Worm (Caenorhabditis elegans) whole organism, young adult: ENCODE results near the gene T03F7.5.

Experiments
- C06A6.2 ChIP-seq: fragments of 200-800 bp; sonication (Bioruptor generic); conservative IDR thresholded peaks from 2 replicates; pipeline ENCODE4 v1.3.6; 2022; ENCODE audit warnings: missing genetic modification characterization, missing compliant biosample characterization
- D2030.7 ChIP-seq: fragments of 200-800 bp; sonication (Bioruptor generic); IDR thresholded peaks from 2 replicates; pipeline ENCODE4 v1.3.6; 2022; ENCODE audit warnings: missing genetic modification reagents, missing genetic modification characterization, missing compliant biosample characterization
- F33H1.4 ChIP-seq: fragments of 200-800 bp; sonication (Bioruptor generic); IDR thresholded peaks from 2 replicates; pipeline ENCODE4 v1.3.6; 2022; ENCODE audit warnings: missing genetic modification reagents, missing genetic modification characterization, missing compliant biosample characterization
- F37B4.10 ChIP-seq: fragments of 200-800 bp; sonication (Bioruptor generic); IDR thresholded peaks from 2 replicates; pipeline ENCODE4 v1.3.6; 2022; ENCODE audit warnings: missing genetic modification characterization, missing compliant biosample characterization
- F39B2.1 ChIP-seq: fragments of 200-800 bp; sonication (Bioruptor generic); IDR thresholded peaks from 2 replicates; pipeline ENCODE4 v1.3.6; 2022; ENCODE audit warnings: missing genetic modification reagents, missing genetic modification characterization, missing compliant biosample characterization
- F49E8.2 ChIP-seq: sonication (generic microtip); optimal IDR thresholded peaks from 3 replicates; lab custom pipeline; 2017; ENCODE audit warnings: missing genetic modification characterization, mild to moderate bottlenecking, missing compliant biosample characterization, antibody characterized with exemption, moderate library complexity; ENCODE audit not compliant: insufficient read depth
- F52B5.7 ChIP-seq: sonication (generic microtip); optimal IDR thresholded peaks from 2 replicates; lab custom pipeline; 2016; ENCODE audit warnings: mild to moderate bottlenecking, missing genetic modification characterization, missing compliant biosample characterization
- F57C9.4 ChIP-seq: sonication (generic microtip); optimal IDR thresholded peaks from 2 replicates; lab custom pipeline; 2017; ENCODE audit warnings: mild to moderate bottlenecking, missing genetic modification characterization, missing compliant biosample characterization
- T26A5.8 ChIP-seq: sonication (generic microtip); optimal IDR thresholded peaks from 2 replicates; lab custom pipeline; 2016; ENCODE audit warnings: missing genetic modification characterization, missing compliant biosample characterization
- Y53G8AR.9 ChIP-seq: fragments of 200-800 bp; sonication (Bioruptor generic); conservative IDR thresholded peaks from 2 replicates; pipeline ENCODE4 v1.3.6; 2022; ENCODE audit warnings: missing genetic modification reagents, missing genetic modification characterization, missing compliant biosample characterization
- Y79H2A.3 ChIP-seq: fragments of 200-800 bp; sonication (Bioruptor generic); conservative IDR thresholded peaks from 2 replicates; pipeline ENCODE4 v1.3.6; 2022; ENCODE audit warnings: missing genetic modification reagents, missing genetic modification characterization, missing compliant biosample characterization
- ama-1 ChIP-seq, 3 experiments: fragments of 150-350 bp in 1 of 3; sonication (generic microtip) in 2 of 3; optimal IDR thresholded peaks; 2 replicates each; lab custom pipeline; 2014 to 2018; ENCODE audit warnings: missing biosample characterization in 2 of 3, missing genetic modification characterization in 2 of 3, missing genetic modification reagents in 2 of 3
- atf-7 ChIP-seq: sonication (generic microtip); optimal IDR thresholded peaks from 2 replicates; lab custom pipeline; 2017; ENCODE audit warnings: mild to moderate bottlenecking, missing genetic modification characterization, missing compliant biosample characterization
- ceh-79 ChIP-seq: sonication (generic microtip); optimal IDR thresholded peaks from 2 replicates; lab custom pipeline; 2017; ENCODE audit warnings: mild to moderate bottlenecking, missing genetic modification characterization, missing compliant biosample characterization
- ceh-91 ChIP-seq: fragments of 200-800 bp; sonication (Bioruptor generic); IDR thresholded peaks from 2 replicates; pipeline ENCODE4 v1.3.6; 2022; ENCODE audit warnings: missing genetic modification reagents, missing genetic modification characterization, missing compliant biosample characterization
- dox-1 ChIP-seq: fragments of 200-800 bp; sonication (Bioruptor generic); IDR thresholded peaks from 2 replicates; pipeline ENCODE4 v1.3.6; 2022; ENCODE audit warnings: missing genetic modification reagents, missing genetic modification characterization, missing compliant biosample characterization
- him-1 ChIP-seq: sonication (generic microtip); optimal IDR thresholded peaks from 2 replicates; lab custom pipeline; 2016; ENCODE audit warnings: missing genotype, missing genetic modification reagents, missing genetic modification characterization, missing compliant biosample characterization
- hmg-1.2 ChIP-seq: fragments of 200-800 bp; sonication (Bioruptor generic); IDR thresholded peaks from 2 replicates; pipeline ENCODE4 v1.3.6; 2022; ENCODE audit warnings: missing genetic modification reagents, missing genetic modification characterization, missing compliant biosample characterization
- hmg-20 ChIP-seq: fragments of 200-800 bp; sonication (Bioruptor generic); IDR thresholded peaks from 2 replicates; pipeline ENCODE4 v1.3.6; 2022; ENCODE audit warnings: missing genetic modification reagents, missing genetic modification characterization, missing compliant biosample characterization
- hsf-1 ChIP-seq: fragments of 200-800 bp; sonication (Bioruptor generic); IDR thresholded peaks from 2 replicates; pipeline ENCODE4 v1.3.6; 2022; ENCODE audit warnings: missing genetic modification reagents, missing genetic modification characterization, missing compliant biosample characterization
- let-526 ChIP-seq: fragments of 200-800 bp; sonication (Bioruptor generic); IDR thresholded peaks from 2 replicates; pipeline ENCODE4 v1.3.6; 2022; ENCODE audit warnings: missing genetic modification reagents, missing genetic modification characterization, missing compliant biosample characterization
- madf-10 ChIP-seq: sonication (generic microtip); optimal IDR thresholded peaks from 2 replicates; lab custom pipeline; 2016; ENCODE audit warnings: mild to moderate bottlenecking, missing genetic modification characterization, missing compliant biosample characterization
- madf-3 ChIP-seq: fragments of 200-800 bp; sonication (Bioruptor generic); IDR thresholded peaks from 2 replicates; pipeline ENCODE4 v1.3.6; 2022; ENCODE audit warnings: missing genetic modification reagents, missing genetic modification characterization, missing compliant biosample characterization
- mcd-1 ChIP-seq: fragments of 200-800 bp; sonication (Bioruptor generic); IDR thresholded peaks from 2 replicates; pipeline ENCODE4 v1.3.6; 2022; ENCODE audit warnings: missing genetic modification reagents, missing genetic modification characterization, missing compliant biosample characterization
- mel-28 ChIP-seq: sonication (generic microtip); optimal IDR thresholded peaks from 2 replicates; lab custom pipeline; 2016; ENCODE audit warnings: borderline replicate concordance, mild to moderate bottlenecking, missing genetic modification characterization, missing compliant biosample characterization
- nfya-1 ChIP-seq: sonication (generic microtip); optimal IDR thresholded peaks from 2 replicates; lab custom pipeline; 2017; ENCODE audit warnings: antibody characterized with exemption, missing compliant biosample characterization, missing genetic modification characterization, borderline replicate concordance; ENCODE audit not compliant: insufficient read depth
- nfyb-1 ChIP-seq: fragments of 200-800 bp; sonication (Bioruptor generic); IDR thresholded peaks from 2 replicates; pipeline ENCODE4 v1.3.6; 2022; ENCODE audit warnings: missing genetic modification reagents, missing genetic modification characterization, missing compliant biosample characterization
- nhr-120 ChIP-seq: fragments of 200-800 bp; sonication (Bioruptor generic); IDR thresholded peaks from 2 replicates; pipeline ENCODE4 v1.3.6; 2022; ENCODE audit warnings: missing genetic modification characterization, missing compliant biosample characterization
- nhr-179 ChIP-seq: sonication (generic microtip); optimal IDR thresholded peaks from 2 replicates; lab custom pipeline; 2016; ENCODE audit warnings: mild to moderate bottlenecking, missing genetic modification characterization, missing compliant biosample characterization
- nhr-80 ChIP-seq: sonication (generic microtip); optimal IDR thresholded peaks from 2 replicates; lab custom pipeline; 2016; ENCODE audit warnings: missing genetic modification characterization, missing compliant biosample characterization
- snpc-4 ChIP-seq, 5 experiments: fragments of 150-350 bp in 1 of 5; sonication (generic microtip) in 4 of 5; optimal IDR thresholded peaks; 2 replicates each; lab custom pipeline; 2014 to 2018; ENCODE audit warnings: missing genetic modification characterization in 5 of 5, missing biosample characterization in 3 of 5, antibody characterized with exemption in 2 of 5, mild to moderate bottlenecking in 2 of 5, missing compliant biosample characterization in 2 of 5, missing genotype in 2 of 5, moderate library complexity in 2 of 5, missing genetic modification reagents in 1 of 5
- unc-130 ChIP-seq: sonication (generic microtip); optimal IDR thresholded peaks from 2 replicates; lab custom pipeline; 2016; ENCODE audit warnings: missing genetic modification reagents, missing genetic modification characterization, missing compliant biosample characterization
- zfh-2 ChIP-seq: fragments of 200-800 bp; sonication (Bioruptor generic); conservative IDR thresholded peaks from 2 replicates; pipeline ENCODE4 v1.3.6; 2022; ENCODE audit warnings: missing genetic modification reagents, missing genetic modification characterization, missing compliant biosample characterization
- ztf-22 ChIP-seq: fragments of 200-800 bp; sonication (Bioruptor generic); optimal IDR thresholded peaks from 2 replicates; lab custom pipeline; 2018; ENCODE audit warnings: mild to moderate bottlenecking, missing genetic modification characterization, moderate library complexity, missing compliant biosample characterization
- ztf-28 ChIP-seq: fragments of 200-800 bp; sonication (Bioruptor generic); IDR thresholded peaks from 2 replicates; pipeline ENCODE4 v1.3.6; 2022; ENCODE audit warnings: missing genetic modification reagents, missing genetic modification characterization, missing compliant biosample characterization
- ztf-6 ChIP-seq: fragments of 200-800 bp; sonication (Bioruptor generic); IDR thresholded peaks from 2 replicates; pipeline ENCODE4 v1.3.6; 2022; ENCODE audit warnings: missing genetic modification reagents, missing genetic modification characterization, missing compliant biosample characterization

T03F7.5 gene

ce11 chrV:11260622-11261021 lies 37.9 kb downstream of the T03F7.5 start, which contains the start of gene F07B10.7:
Gene F07B10.7, minus strand, starts transcription at chrV:11260722.
- no peak for TF ChIP-seq snpc-4 (GFP tag; optimal IDR thresholded peaks at IDR 0.05; lab: Kevin White, UChicago)
- TF ChIP-seq snpc-4 (tag; optimal IDR thresholded peaks at IDR 0.05; lab: Kevin White, UChicago) = no peak
- no peak for TF ChIP-seq hsf-1
- TF ChIP-seq F33H1.4 (GFP tag; lab: Robert Waterston, UW) = no peak
- TF ChIP-seq ztf-6 (GFP tag; lab: Robert Waterston, UW) = no peak
- TF ChIP-seq mel-28 = no peak
- TF ChIP-seq F49E8.2 = no peak
- no peak for TF ChIP-seq ztf-22 (GFP tag; lab: Kevin White, UChicago)
- no peak for TF ChIP-seq ztf-28 (GFP tag; lab: Robert Waterston, UW)
- TF ChIP-seq nhr-179 (tag; lab: Kevin White, UChicago) = no peak

ce11 chrV:11258896-11259295 lies 39.6 kb downstream of the T03F7.5 start, which contains the start of gene lgc-36:
Gene lgc-36, minus strand, starts transcription at chrV:11258996.
- TF ChIP-seq D2030.7 (no peak), him-1 (no peak), T26A5.8 (tag; lab: Kevin White, UChicago) (no peak), F57C9.4 (tag; lab: Kevin White, UChicago) (no peak), madf-3 (GFP tag; lab: Robert Waterston, UW) (no peak), ceh-91 (GFP tag; lab: Robert Waterston, UW) (no peak), nhr-80 (no peak), zfh-2 (no peak), F39B2.1 (GFP tag; lab: Robert Waterston, UW) (no peak), dox-1 (GFP tag; lab: Robert Waterston, UW) (no peak), ceh-79 (tag; lab: Kevin White, UChicago) (no peak), nfya-1 (tag; lab: Kevin White, UChicago) (no peak)

ce11 chrV:11254980-11255379 lies 43.6 kb downstream of the T03F7.5 start, which contains the start of gene srsx-31:
Gene srsx-31, minus strand, starts transcription at chrV:11255080.
- TF ChIP-seq hmg-20 (GFP tag; lab: Robert Waterston, UW) (no peak), ama-1 (optimal IDR thresholded peaks at IDR 0.05; lab: Kevin White, UChicago) (no peak), ama-1 (GFP tag; optimal IDR thresholded peaks at IDR 0.05; lab: Kevin White, UChicago) (no peak), F37B4.10 (no peak), nfyb-1 (no peak), let-526 (GFP tag; lab: Robert Waterston, UW) (no peak), Y79H2A.3 (no peak), mcd-1 (GFP tag; lab: Robert Waterston, UW) (no peak), unc-130 (no peak), hmg-1.2 (GFP tag; lab: Robert Waterston, UW) (no peak), atf-7 (tag; lab: Kevin White, UChicago) (no peak), F52B5.7 (tag; lab: Kevin White, UChicago) (no peak), madf-10 (tag; lab: Kevin White, UChicago) (no peak), nhr-120 (GFP tag; lab: Robert Waterston, UW) (no peak), C06A6.2 (GFP tag; lab: Robert Waterston, UW) (no peak), Y53G8AR.9 (no peak), ceh-91 (GFP tag; lab: Robert Waterston, UW) (no peak)
